Worm (Caenorhabditis elegans) whole organism, L2 larva: ENCODE results near the gene srt-55.

Experiments used
- C34F6.9 ChIP-seq: fragments of 150-350 bp; optimal IDR thresholded peaks from 2 replicates; lab custom pipeline; 2014; ENCODE audit warnings: missing biosample characterization, missing genetic modification characterization
- F13H6.1 ChIP-seq: sonication (generic microtip); optimal IDR thresholded peaks from 2 replicates; lab custom pipeline; 2016; ENCODE audit warnings: missing genetic modification characterization, missing compliant biosample characterization
- R02D3.7 ChIP-seq: fragments of 150-350 bp; optimal IDR thresholded peaks from 2 replicates; lab custom pipeline; 2014; ENCODE audit warnings: missing biosample characterization, missing genetic modification characterization
- alr-1 ChIP-seq: fragments of 150-350 bp; optimal IDR thresholded peaks from 2 replicates; lab custom pipeline; 2014; ENCODE audit warnings: missing biosample characterization, missing genetic modification characterization
- ama-1 ChIP-seq: fragments of 150-350 bp; optimal IDR thresholded peaks from 2 replicates; lab custom pipeline; 2018; ENCODE audit warnings: inconsistent platforms
- ceh-16 ChIP-seq: fragments of 150-350 bp; optimal IDR thresholded peaks from 2 replicates; lab custom pipeline; 2014; ENCODE audit warnings: missing biosample characterization, missing genetic modification characterization
- ceh-82 ChIP-seq: fragments of 150-350 bp; optimal IDR thresholded peaks from 2 replicates; lab custom pipeline; 2014; ENCODE audit warnings: missing biosample characterization, missing genetic modification characterization
- crh-2 ChIP-seq: sonication (generic microtip); optimal IDR thresholded peaks from 2 replicates; lab custom pipeline; 2017; ENCODE audit warnings: missing biosample characterization, missing genetic modification characterization
- elt-1 ChIP-seq: fragments of 150-350 bp; optimal IDR thresholded peaks from 2 replicates; lab custom pipeline; 2014; ENCODE audit warnings: missing biosample characterization, missing genetic modification characterization
- elt-3 ChIP-seq: sonication (generic microtip); optimal IDR thresholded peaks from 2 replicates; lab custom pipeline; 2017; ENCODE audit warnings: missing biosample characterization, missing genetic modification characterization
- fos-1 ChIP-seq: fragments of 150-350 bp; optimal IDR thresholded peaks from 2 replicates; lab custom pipeline; 2014; ENCODE audit warnings: missing biosample characterization, missing genetic modification characterization
- gmeb-1 ChIP-seq: fragments of 150-350 bp; optimal IDR thresholded peaks from 2 replicates; lab custom pipeline; 2014; ENCODE audit warnings: missing biosample characterization, missing genetic modification characterization
- lin-13 ChIP-seq: fragments of 150-350 bp; optimal IDR thresholded peaks from 2 replicates; lab custom pipeline; 2014; ENCODE audit warnings: missing biosample characterization, missing genetic modification reagents, missing genetic modification characterization
- lin-39 ChIP-seq: fragments of 150-350 bp; optimal IDR thresholded peaks from 2 replicates; lab custom pipeline; 2014; ENCODE audit warnings: missing biosample characterization, missing genetic modification reagents, missing genetic modification characterization
- lsy-2 ChIP-seq, 2 experiments: fragments of 150-350 bp in 1 of 2; sonication (generic microtip) in 1 of 2; optimal IDR thresholded peaks; 2 replicates each; lab custom pipeline; 2014 to 2017; ENCODE audit warnings: missing biosample characterization in 2 of 2, missing genetic modification characterization in 2 of 2
- mab-5 ChIP-seq: fragments of 150-350 bp; optimal IDR thresholded peaks from 2 replicates; lab custom pipeline; 2014; ENCODE audit warnings: missing biosample characterization, missing genetic modification characterization
- mbf-1 ChIP-seq: sonication (generic microtip); optimal IDR thresholded peaks from 2 replicates; lab custom pipeline; 2017; ENCODE audit warnings: missing biosample characterization, missing genetic modification characterization
- nhr-10 ChIP-seq: sonication (generic microtip); optimal IDR thresholded peaks from 2 replicates; lab custom pipeline; 2017; ENCODE audit warnings: missing biosample characterization, missing genetic modification characterization
- nhr-129 ChIP-seq: fragments of 150-350 bp; optimal IDR thresholded peaks from 2 replicates; lab custom pipeline; 2014; ENCODE audit warnings: missing biosample characterization, missing genetic modification characterization
- nhr-21 ChIP-seq: fragments of 150-350 bp; optimal IDR thresholded peaks from 2 replicates; lab custom pipeline; 2014; ENCODE audit warnings: missing biosample characterization, missing genetic modification characterization
- nhr-237 ChIP-seq: fragments of 150-350 bp; optimal IDR thresholded peaks from 2 replicates; lab custom pipeline; 2014; ENCODE audit warnings: missing biosample characterization, missing genetic modification characterization
- nhr-25 ChIP-seq: fragments of 150-350 bp; sonication (generic microtip); optimal IDR thresholded peaks from 3 replicates; lab custom pipeline; 2014; ENCODE audit warnings: missing biosample characterization, missing genetic modification characterization
- sma-3 ChIP-seq: sonication (generic microtip); optimal IDR thresholded peaks from 2 replicates; lab custom pipeline; 2016; ENCODE audit warnings: missing genetic modification reagents, missing genetic modification characterization, missing compliant biosample characterization
- sma-9 ChIP-seq, 2 experiments: fragments of 150-350 bp in 1 of 2; sonication (generic microtip) in 1 of 2; optimal IDR thresholded peaks; 2 replicates each; lab custom pipeline; 2014 to 2016; ENCODE audit warnings: missing genetic modification characterization in 2 of 2, mild to moderate bottlenecking in 1 of 2, missing biosample characterization in 1 of 2, missing compliant biosample characterization in 1 of 2, missing genetic modification reagents in 1 of 2, moderate library complexity in 1 of 2
- unc-39 ChIP-seq: fragments of 150-350 bp; optimal IDR thresholded peaks from 2 replicates; lab custom pipeline; 2014; ENCODE audit warnings: missing biosample characterization, missing genetic modification characterization
- unc-55 ChIP-seq: fragments of 150-350 bp; sonication (generic microtip); optimal IDR thresholded peaks from 3 replicates; lab custom pipeline; 2014; ENCODE audit warnings: missing biosample characterization, missing genetic modification reagents, missing genetic modification characterization
- zag-1 ChIP-seq: fragments of 150-350 bp; optimal IDR thresholded peaks from 2 replicates; lab custom pipeline; 2014; ENCODE audit warnings: missing biosample characterization, missing genetic modification characterization
- ztf-11 ChIP-seq: sonication (generic microtip); optimal IDR thresholded peaks from 2 replicates; lab custom pipeline; 2017; ENCODE audit warnings: missing biosample characterization, missing genetic modification characterization
- ztf-4 ChIP-seq: fragments of 150-350 bp; optimal IDR thresholded peaks from 2 replicates; lab custom pipeline; 2014; ENCODE audit warnings: missing biosample characterization, missing genetic modification characterization

srt-55 gene

ce11 chrIII:10123586-10124233, 17.4 kb upstream of the srt-55 start, which contains the start of gene ttll-4:
Gene ttll-4, plus strand, starts transcription at chrIII:10124183.
- TF ChIP-seq zag-1 (tag; lab: Kevin White, UChicago) (peak; percentile 1), ama-1 (lab: Kevin White, UChicago) (no peak), unc-39 (no peak), mab-5 (tag; lab: Kevin White, UChicago) (no peak), nhr-237 (no peak), gmeb-1 (tag; lab: Kevin White, UChicago) (no peak), lin-39 (tag; lab: Kevin White, UChicago) (no peak), C34F6.9 (tag; lab: Kevin White, UChicago) (peak; percentile 55), lin-13 (GFP tag; lab: Kevin White, UChicago) (peak; percentile 53), sma-9 (GFP tag; optimal IDR thresholded peaks at IDR 0.05; lab: Kevin White, UChicago) (peak; percentile 23), sma-9 (tag; optimal IDR thresholded peaks at IDR 0.05; lab: Kevin White, UChicago) (no peak), nhr-21 (tag; lab: Kevin White, UChicago) (no peak), F13H6.1 (tag; lab: Kevin White, UChicago) (peak; percentile 49), unc-55 (GFP tag; lab: Kevin White, UChicago) (peak; percentile 44), nhr-129 (tag; lab: Kevin White, UChicago) (peak; percentile 14), sma-3 (peak; percentile 1), ceh-16 (tag; lab: Kevin White, UChicago) (no peak), lsy-2 (tag; optimal IDR thresholded peaks at IDR 0.05; lab: Kevin White, UChicago) (peak; percentile 50 to 59)

- no peak for TF ChIP-seq nhr-25 (tag; lab: Kevin White, UChicago)
- no peak for TF ChIP-seq elt-3 (tag; lab: Kevin White, UChicago)
- peak; percentile 34 for TF ChIP-seq unc-55 (GFP tag; lab: Kevin White, UChicago)
- peak; percentile 40 for TF ChIP-seq C34F6.9 (tag; lab: Kevin White, UChicago)
- TF ChIP-seq ztf-4 (tag; lab: Kevin White, UChicago) = no peak
- TF ChIP-seq ceh-82 (tag; lab: Kevin White, UChicago) = no peak
- TF ChIP-seq lsy-2 (tag; optimal IDR thresholded peaks at IDR 0.05; lab: Kevin White, UChicago) = peak in 1 of 2 experiments; percentile 13
Observed at ce11 chrIII:10120076-10120831, 14.0 kb upstream of the srt-55 start, which contains the start of the genes gtf-2H3 and ham-3. Gene gtf-2H3, minus strand, starts transcription at chrIII:10120148. Gene ham-3, plus strand, starts transcription at chrIII:10120781.

- TF ChIP-seq nhr-25 (tag; lab: Kevin White, UChicago) = no peak
- no peak for TF ChIP-seq elt-1 (tag; lab: Kevin White, UChicago)
- TF ChIP-seq zag-1 (tag; lab: Kevin White, UChicago) = no peak
- TF ChIP-seq fos-1 (tag; lab: Kevin White, UChicago) = no peak
- TF ChIP-seq mab-5 (tag; lab: Kevin White, UChicago) = no peak
- no peak for TF ChIP-seq nhr-21 (tag; lab: Kevin White, UChicago)
- TF ChIP-seq alr-1 (tag; lab: Kevin White, UChicago) = no peak
- no peak for TF ChIP-seq mbf-1 (tag; lab: Kevin White, UChicago)
- no peak for TF ChIP-seq nhr-10 (tag; lab: Kevin White, UChicago)
- no peak for TF ChIP-seq crh-2 (tag; lab: Kevin White, UChicago)
- no peak for TF ChIP-seq unc-39
Observed at ce11 chrIII:10118818-10119217, 12.5 kb upstream of the srt-55 start, which contains the start of gene ZK1128.3. Gene ZK1128.3, minus strand, starts transcription at chrIII:10118918.

- TF ChIP-seq unc-55 (GFP tag; lab: Kevin White, UChicago) = peak; percentile 54
- no peak for TF ChIP-seq nhr-21 (tag; lab: Kevin White, UChicago)
- TF ChIP-seq R02D3.7 (tag; lab: Kevin White, UChicago) = peak; percentile 66
- peak in 1 of 2 experiments; percentile 58 for TF ChIP-seq lsy-2 (tag; optimal IDR thresholded peaks at IDR 0.05; lab: Kevin White, UChicago)
- TF ChIP-seq gmeb-1 (tag; lab: Kevin White, UChicago) = peak; percentile 60
- peak; percentile 48 for TF ChIP-seq C34F6.9 (tag; lab: Kevin White, UChicago)
- TF ChIP-seq ztf-11 (tag; lab: Kevin White, UChicago) = no peak
- TF ChIP-seq, all 48 proteins: peak for 5
Observed at ce11 chrIII:10114662-10115061, 8.4 kb upstream of the srt-55 start, which contains the start of the genes ZK1128.1 and mett-10. Gene ZK1128.1, minus strand, starts transcription at chrIII:10114760. Gene mett-10, plus strand, starts transcription at chrIII:10115036.

ce11 chrIII:10112958-10113357, 6.7 kb upstream of the srt-55 start, which contains the start of gene vps-29:
Gene vps-29, minus strand, starts transcription at chrIII:10113058.
- TF ChIP-seq alr-1 (tag; lab: Kevin White, UChicago) (no peak), ceh-82 (tag; lab: Kevin White, UChicago) (no peak), crh-2 (tag; lab: Kevin White, UChicago) (no peak), gmeb-1 (tag; lab: Kevin White, UChicago) (no peak), ceh-16 (tag; lab: Kevin White, UChicago) (no peak), nhr-129 (tag; lab: Kevin White, UChicago) (no peak), C34F6.9 (tag; lab: Kevin White, UChicago) (no peak), fos-1 (tag; lab: Kevin White, UChicago) (no peak), R02D3.7 (tag; lab: Kevin White, UChicago) (no peak), nhr-25 (tag; lab: Kevin White, UChicago) (no peak), unc-39 (no peak)
